Fruit fly (Drosophila melanogaster) whole organism: ENCODE data around the gene Cp7Fc.

ENCODE experiments used
- CG8478 ChIP-seq: fragments of >200 bp; optimal IDR thresholded peaks from 2 replicates; lab custom pipeline; 2018; ENCODE audit warnings: inconsistent platforms
- EcR ChIP-seq, 2 experiments: fragments of >200 bp; optimal IDR thresholded peaks; 2 replicates each; lab custom pipeline; 2017; ENCODE audit warnings: missing biosample characterization in 2 of 2, missing genetic modification characterization in 2 of 2, missing genetic modification reagents in 2 of 2
- psq ChIP-seq: fragments of >200 bp; optimal IDR thresholded peaks from 2 replicates; lab custom pipeline; 2017

DNA sequence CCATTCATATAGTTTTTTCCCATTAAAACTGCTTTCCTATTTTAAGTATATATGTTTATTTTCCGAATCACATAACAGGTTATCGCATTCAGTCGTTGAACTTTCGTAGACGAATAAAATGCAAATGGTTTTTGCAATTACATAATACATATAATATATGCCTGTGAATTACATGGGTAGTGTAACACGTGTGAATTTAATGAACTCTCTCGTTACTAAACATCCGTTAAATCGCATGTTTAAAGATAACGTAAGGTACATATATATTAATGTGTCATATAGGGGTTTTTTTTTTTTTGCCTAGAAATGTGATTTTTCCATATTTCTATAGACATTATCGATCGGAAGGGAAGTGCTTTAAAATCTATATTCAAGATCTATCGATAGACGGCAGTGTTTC lies 7.3 kb upstream of the Cp7Fc start:
- TF ChIP-seq CG8478 (lab: Kevin White, UChicago), result no peak
- TF ChIP-seq EcR (GFP tag; optimal IDR thresholded peaks at IDR 0.05; lab: Kevin White, UChicago), result no peak
- TF ChIP-seq psq (lab: Kevin White, UChicago), result no peak
